Worm (Caenorhabditis elegans) whole organism, L3 larva: ENCODE results near the gene nlp-56.
A peak's percentile ranks its signal among the peaks of the same experiment; 100 is the strongest.

Source experiments
- R02D3.7 ChIP-seq: fragments of 150-350 bp; optimal IDR thresholded peaks from 2 replicates; lab custom pipeline; 2014; ENCODE audit warnings: missing biosample characterization, missing genetic modification characterization
- ZK546.5 ChIP-seq: sonication (generic microtip); optimal IDR thresholded peaks from 2 replicates; lab custom pipeline; 2017; ENCODE audit warnings: missing biosample characterization, missing genetic modification characterization
- aly-2 ChIP-seq: fragments of 150-350 bp; optimal IDR thresholded peaks from 2 replicates; lab custom pipeline; 2014; ENCODE audit warnings: missing biosample characterization, missing genetic modification characterization
- ama-1 ChIP-seq: fragments of 150-350 bp; optimal IDR thresholded peaks from 2 replicates; lab custom pipeline; 2018
- ceh-16 ChIP-seq: sonication (generic microtip); optimal IDR thresholded peaks from 2 replicates; lab custom pipeline; 2017; ENCODE audit warnings: missing biosample characterization, missing genetic modification characterization
- ceh-28 ChIP-seq: fragments of 150-350 bp; optimal IDR thresholded peaks from 2 replicates; lab custom pipeline; 2014; ENCODE audit warnings: missing biosample characterization, missing genetic modification reagents, missing genetic modification characterization
- ceh-82 ChIP-seq: fragments of 150-350 bp; optimal IDR thresholded peaks from 2 replicates; lab custom pipeline; 2014; ENCODE audit warnings: missing biosample characterization, missing genetic modification characterization
- ceh-9 ChIP-seq: sonication (generic microtip); optimal IDR thresholded peaks from 2 replicates; lab custom pipeline; 2018; ENCODE audit warnings: missing biosample characterization, missing genetic modification characterization
- daf-12 ChIP-seq: fragments of 150-350 bp; optimal IDR thresholded peaks from 2 replicates; lab custom pipeline; 2014; ENCODE audit warnings: missing biosample characterization, missing genetic modification reagents, missing genetic modification characterization
- egl-5 ChIP-seq: fragments of 150-350 bp; optimal IDR thresholded peaks from 2 replicates; lab custom pipeline; 2017; ENCODE audit warnings: missing biosample characterization, missing genetic modification reagents, missing genetic modification characterization, inconsistent platforms
- elt-1 ChIP-seq: fragments of 150-350 bp; optimal IDR thresholded peaks from 2 replicates; lab custom pipeline; 2014; ENCODE audit warnings: missing biosample characterization, missing genetic modification characterization
- elt-3 ChIP-seq, 3 experiments: fragments of 150-350 bp in 1 of 3; sonication (generic microtip) in 2 of 3; optimal IDR thresholded peaks; 2 replicates in 2 of 3; 4 replicates in 1 of 3; lab custom pipeline; 2014 to 2017; ENCODE audit warnings: missing biosample characterization in 3 of 3, missing genetic modification characterization in 3 of 3
- eor-1 ChIP-seq, 2 experiments: fragments of 150-350 bp; optimal IDR thresholded peaks; 2 replicates each; lab custom pipeline; 2014 to 2018; ENCODE audit warnings: missing biosample characterization in 2 of 2, missing genetic modification characterization in 2 of 2
- fkh-2 ChIP-seq: fragments of 150-350 bp; optimal IDR thresholded peaks from 2 replicates; lab custom pipeline; 2014; ENCODE audit warnings: missing biosample characterization, missing genetic modification reagents, missing genetic modification characterization
- fos-1 ChIP-seq: fragments of 150-350 bp; optimal IDR thresholded peaks from 2 replicates; lab custom pipeline; 2014; ENCODE audit warnings: missing biosample characterization, missing genetic modification characterization
- hmg-11 ChIP-seq: sonication (generic microtip); optimal IDR thresholded peaks from 2 replicates; lab custom pipeline; 2016; ENCODE audit warnings: missing genetic modification characterization, missing compliant biosample characterization
- jun-1 ChIP-seq: fragments of 150-350 bp; optimal IDR thresholded peaks from 2 replicates; lab custom pipeline; 2014; ENCODE audit warnings: missing biosample characterization, missing genetic modification reagents, missing genetic modification characterization
- lin-15B ChIP-seq: fragments of 150-350 bp; optimal IDR thresholded peaks from 2 replicates; lab custom pipeline; 2014; ENCODE audit warnings: missing biosample characterization, missing genetic modification characterization
- lin-39 ChIP-seq: fragments of 150-350 bp; optimal IDR thresholded peaks from 2 replicates; lab custom pipeline; 2018; ENCODE audit warnings: missing biosample characterization, missing genetic modification reagents, missing genetic modification characterization
- mdl-1 ChIP-seq: fragments of 150-350 bp; optimal IDR thresholded peaks from 2 replicates; lab custom pipeline; 2014; ENCODE audit warnings: missing biosample characterization, missing genetic modification characterization
- mml-1 ChIP-seq: fragments of 150-350 bp; sonication (generic microtip); optimal IDR thresholded peaks from 3 replicates; lab custom pipeline; 2014; ENCODE audit warnings: missing biosample characterization, missing genetic modification characterization
- nhr-11 ChIP-seq: fragments of 150-350 bp; optimal IDR thresholded peaks from 2 replicates; lab custom pipeline; 2014; ENCODE audit warnings: missing biosample characterization, missing genetic modification characterization
- nhr-12 ChIP-seq: fragments of 150-350 bp; optimal IDR thresholded peaks from 2 replicates; lab custom pipeline; 2014; ENCODE audit warnings: missing biosample characterization, missing genetic modification characterization
- nhr-23 ChIP-seq: fragments of 150-350 bp; optimal IDR thresholded peaks from 2 replicates; lab custom pipeline; 2014; ENCODE audit warnings: missing biosample characterization, missing genetic modification reagents, missing genetic modification characterization
- nhr-237 ChIP-seq: fragments of 150-350 bp; optimal IDR thresholded peaks from 2 replicates; lab custom pipeline; 2014; ENCODE audit warnings: missing biosample characterization, missing genetic modification characterization
- nhr-25 ChIP-seq: sonication (generic microtip); optimal IDR thresholded peaks from 2 replicates; lab custom pipeline; 2017; ENCODE audit warnings: missing biosample characterization, missing genetic modification characterization
- nhr-28 ChIP-seq: fragments of 150-350 bp; optimal IDR thresholded peaks from 2 replicates; lab custom pipeline; 2014; ENCODE audit warnings: missing biosample characterization, missing genetic modification characterization
- nhr-43 ChIP-seq: sonication (generic microtip); optimal IDR thresholded peaks from 2 replicates; lab custom pipeline; 2016; ENCODE audit warnings: mild to moderate bottlenecking, missing genetic modification characterization, missing compliant biosample characterization; ENCODE audit not compliant: poor library complexity, severe bottlenecking
- nhr-67 ChIP-seq: fragments of 150-350 bp; optimal IDR thresholded peaks from 2 replicates; lab custom pipeline; 2014; ENCODE audit warnings: missing biosample characterization, missing genetic modification characterization
- nhr-76 ChIP-seq: fragments of 150-350 bp; sonication (generic microtip); optimal IDR thresholded peaks from 5 replicates; lab custom pipeline; 2014; ENCODE audit warnings: missing biosample characterization, missing genetic modification characterization
- snpc-4 ChIP-seq: fragments of 150-350 bp; optimal IDR thresholded peaks from 2 replicates; lab custom pipeline; 2014; ENCODE audit warnings: missing biosample characterization, missing genetic modification characterization
- tbx-2 ChIP-seq: sonication (generic microtip); optimal IDR thresholded peaks from 2 replicates; lab custom pipeline; 2016; ENCODE audit warnings: mild to moderate bottlenecking, missing genetic modification characterization, missing compliant biosample characterization
- zag-1 ChIP-seq: fragments of 150-350 bp; optimal IDR thresholded peaks from 2 replicates; lab custom pipeline; 2014; ENCODE audit warnings: missing biosample characterization, missing genetic modification characterization
- ztf-11 ChIP-seq: fragments of 150-350 bp; optimal IDR thresholded peaks from 2 replicates; lab custom pipeline; 2014; ENCODE audit warnings: missing biosample characterization, missing genetic modification characterization
- ztf-4 ChIP-seq: fragments of 150-350 bp; optimal IDR thresholded peaks from 2 replicates; lab custom pipeline; 2014; ENCODE audit warnings: missing biosample characterization, missing genetic modification characterization

The nlp-56 gene

DNA sequence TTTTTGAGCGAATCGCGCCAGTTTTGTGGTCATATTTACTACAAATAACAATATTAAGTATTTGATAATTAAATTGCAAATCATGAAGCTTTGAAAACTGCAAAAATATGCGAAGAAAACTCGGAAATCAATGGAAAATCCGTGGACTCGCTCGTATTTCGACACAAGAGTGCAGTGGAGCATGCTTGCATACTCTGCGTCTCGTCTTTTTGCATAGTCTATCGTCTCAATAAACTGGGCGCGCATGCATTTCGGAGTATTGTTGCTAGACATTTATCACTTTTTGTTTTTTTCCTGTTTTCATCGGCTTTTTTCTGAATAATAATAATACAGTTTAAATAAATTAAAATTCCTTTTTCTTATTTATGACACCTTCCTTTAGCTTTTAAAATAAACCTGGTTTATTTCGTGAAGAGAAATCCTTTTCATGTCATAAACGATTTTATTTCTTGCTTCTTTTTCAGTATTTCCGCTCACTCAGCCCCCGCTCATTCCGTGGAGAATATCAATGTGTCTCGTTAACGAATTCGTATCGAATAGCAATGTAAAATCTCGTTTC is 16.8 kb downstream of the nlp-56 start, which contains the start of the genes mrps-7 and Y57G11C.3 (continued):
- TF ChIP-seq ceh-82 (peak; percentile 84), elt-1 (tag; lab: Kevin White, UChicago) (peak; percentile 68), eor-1 (tag; optimal IDR thresholded peaks at IDR 0.05; lab: Kevin White, UChicago) (peak in 1 of 2 experiments; percentile 38), fkh-2 (tag; lab: Kevin White, UChicago) (no peak), egl-5 (tag; lab: Kevin White, UChicago) (peak; percentile 95), nhr-67 (tag; lab: Kevin White, UChicago) (no peak), jun-1 (tag; lab: Kevin White, UChicago) (peak; percentile 72), ceh-28 (tag; lab: Kevin White, UChicago) (peak; percentile 80), ztf-11 (no peak), ZK546.5 (tag; lab: Kevin White, UChicago) (peak; percentile 7), R02D3.7 (tag; lab: Kevin White, UChicago) (peak; percentile 98), nhr-11 (tag; lab: Kevin White, UChicago) (peak; percentile 68), nhr-12 (tag; lab: Kevin White, UChicago) (no peak), nhr-28 (tag; lab: Kevin White, UChicago) (no peak), nhr-23 (tag; lab: Kevin White, UChicago) (peak; percentile 94), nhr-43 (tag; lab: Kevin White, UChicago) (peak; percentile 86), nhr-237 (tag; lab: Kevin White, UChicago) (no peak), zag-1 (tag; lab: Kevin White, UChicago) (no peak), elt-3 (tag; optimal IDR thresholded peaks at IDR 0.05; lab: Kevin White, UChicago) (no peak), daf-12 (tag; lab: Kevin White, UChicago) (no peak), mdl-1 (tag; lab: Kevin White, UChicago) (no peak)
- TF ChIP-seq, all 47 proteins: peak for 30

DNA sequence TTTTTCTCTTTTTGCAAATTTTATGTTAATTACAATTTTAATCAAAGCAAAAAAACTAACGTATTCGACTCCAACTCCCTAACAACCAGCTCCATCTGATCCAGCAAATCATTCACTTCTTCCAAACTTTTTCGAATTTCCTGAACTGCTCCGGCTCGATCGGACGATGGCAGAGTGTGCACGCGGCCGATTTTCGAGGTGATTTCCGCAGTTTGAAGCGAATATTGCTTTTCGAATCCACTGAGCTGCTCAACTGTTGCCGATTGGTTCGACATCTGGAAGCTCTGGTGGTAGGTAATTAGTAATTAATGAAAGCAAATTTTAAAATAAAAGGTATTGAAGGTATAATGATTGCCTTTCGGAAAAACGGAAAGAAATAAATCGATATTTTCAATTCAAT is 18.2 kb downstream of the nlp-56 start, which contains the start of gene vti-1:
TSS of gene vti-1 (minus strand) at position 284 of the 400 bp plus-strand sequence.
- TF ChIP-seq nhr-237 (tag; lab: Kevin White, UChicago) (no peak), ama-1 (lab: Kevin White, UChicago) (peak; percentile 7), snpc-4 (tag; lab: Kevin White, UChicago) (no peak), nhr-28 (tag; lab: Kevin White, UChicago) (no peak), ztf-4 (tag; lab: Kevin White, UChicago) (no peak), eor-1 (tag; optimal IDR thresholded peaks at IDR 0.05; lab: Kevin White, UChicago) (no peak), nhr-76 (tag; lab: Kevin White, UChicago) (no peak)

DNA sequence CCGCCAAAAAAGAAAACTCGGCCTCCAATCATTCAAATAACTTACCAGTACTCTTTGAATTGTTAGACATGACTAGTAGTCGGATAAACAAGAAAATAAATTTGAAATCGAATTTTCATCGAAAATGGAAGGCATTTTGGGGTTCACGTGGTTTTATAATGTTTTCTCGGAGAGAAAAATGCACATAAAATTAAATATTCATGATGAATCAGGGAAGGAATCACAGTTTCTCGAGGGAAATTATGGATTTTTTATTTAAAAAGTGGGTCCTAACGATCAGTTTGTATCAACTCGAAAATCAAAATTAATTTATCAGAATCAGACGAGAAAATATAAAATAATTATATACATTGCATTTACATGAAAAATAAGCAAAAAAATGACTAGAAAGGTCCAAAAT is 19.2 kb downstream of the nlp-56 start, which contains the start of gene Y57G11C.5:
TSS of gene Y57G11C.5 (minus strand) at position 101 of the 400 bp plus-strand sequence.
- no peak for TF ChIP-seq nhr-25 (tag; lab: Kevin White, UChicago)
- TF ChIP-seq fos-1 = no peak
- no peak for TF ChIP-seq tbx-2 (tag; lab: Kevin White, UChicago)
- no peak for TF ChIP-seq hmg-11
- no peak for TF ChIP-seq aly-2
- no peak for TF ChIP-seq jun-1 (tag; lab: Kevin White, UChicago)
- TF ChIP-seq lin-39 = no peak
- TF ChIP-seq eor-1 (tag; optimal IDR thresholded peaks at IDR 0.05; lab: Kevin White, UChicago) = no peak
- TF ChIP-seq ceh-16 = no peak
- no peak for TF ChIP-seq mdl-1 (tag; lab: Kevin White, UChicago)
- TF ChIP-seq ceh-9 (tag; lab: Kevin White, UChicago) = no peak
- TF ChIP-seq ama-1 (lab: Kevin White, UChicago) = no peak
- TF ChIP-seq nhr-11 (tag; lab: Kevin White, UChicago) = no peak
- no peak for TF ChIP-seq ztf-11
- TF ChIP-seq ceh-28 (tag; lab: Kevin White, UChicago) = no peak
- TF ChIP-seq lin-15B (tag; lab: Kevin White, UChicago) = no peak
- no peak for TF ChIP-seq fkh-2 (tag; lab: Kevin White, UChicago)
- TF ChIP-seq nhr-23 (tag; lab: Kevin White, UChicago) = no peak

DNA sequence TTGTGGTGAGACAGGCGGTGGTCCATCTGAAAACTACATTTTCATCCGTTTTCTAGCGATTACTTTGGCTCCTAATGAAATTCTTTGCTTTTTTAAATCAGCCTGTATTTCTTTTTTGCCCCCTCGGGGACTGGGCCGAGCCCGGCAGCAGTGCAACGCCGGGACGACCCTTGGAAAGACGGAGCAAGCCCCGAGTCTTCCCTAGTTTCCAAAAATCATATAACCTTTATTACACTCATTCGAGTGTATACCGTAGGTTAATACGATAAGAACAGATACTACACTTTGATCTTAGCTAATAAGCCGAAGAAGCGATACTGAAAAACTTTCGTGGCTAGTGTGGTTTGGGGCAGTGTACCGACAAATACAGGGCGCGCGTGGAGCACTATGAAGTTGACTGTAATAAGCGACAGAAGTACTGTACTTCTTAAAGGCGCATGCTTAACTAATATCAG is 19.8 kb downstream of the nlp-56 start:
- TF ChIP-seq nhr-43 (tag; lab: Kevin White, UChicago) (peak; percentile 29), mml-1 (tag; lab: Kevin White, UChicago) (no peak), snpc-4 (tag; lab: Kevin White, UChicago) (peak; percentile 82)
